Fruit fly (Drosophila melanogaster) whole organism, embryonic: ENCODE data around the gene Lip3.

Source experiments
- Aef1 ChIP-seq: fragments of 200-800 bp; sonication (Bioruptor generic); IDR thresholded peaks from 3 replicates; pipeline ENCODE4 v1.3.6; 2022; ENCODE audit warnings: missing biosample characterization, missing genetic modification characterization
- CG10209 ChIP-seq: fragments of 200-800 bp; sonication (Bioruptor generic); optimal IDR thresholded peaks from 3 replicates; lab custom pipeline; 2017; ENCODE audit warnings: missing biosample characterization, mild to moderate bottlenecking, missing genetic modification characterization, missing genetic modification reagents
- CG10431 ChIP-seq: fragments of 200-800 bp; sonication (Bioruptor generic); optimal IDR thresholded peaks from 3 replicates; lab custom pipeline; 2018; ENCODE audit warnings: missing biosample characterization, mild to moderate bottlenecking, missing genetic modification characterization
- CG11085 ChIP-seq: fragments of 200-800 bp; sonication (Bioruptor generic); IDR thresholded peaks from 2 replicates; pipeline ENCODE4 v1.3.6; 2022; ENCODE audit warnings: missing biosample characterization, missing genetic modification characterization
- CG11247 ChIP-seq: fragments of 200-800 bp; sonication (Bioruptor generic); IDR thresholded peaks from 2 replicates; pipeline ENCODE4 v1.3.6; 2022; ENCODE audit warnings: missing biosample characterization, missing genetic modification characterization
- CG12236 ChIP-seq: fragments of 200-800 bp; sonication (Bioruptor generic); optimal IDR thresholded peaks from 2 replicates; lab custom pipeline; 2016; ENCODE audit warnings: missing biosample characterization, missing genetic modification characterization
- CG12769 ChIP-seq: fragments of 200-800 bp; sonication (Bioruptor generic); optimal IDR thresholded peaks from 2 replicates; lab custom pipeline; 2019; ENCODE audit warnings: missing biosample characterization, mild to moderate bottlenecking, missing genetic modification characterization, moderate library complexity
- CG18011 ChIP-seq: fragments of 200-800 bp; sonication (Bioruptor generic); optimal IDR thresholded peaks from 2 replicates; lab custom pipeline; 2017; ENCODE audit warnings: missing biosample characterization, missing genetic modification characterization, mild to moderate bottlenecking, moderate library complexity, missing genotype
- CG1832 ChIP-seq: fragments of 200-800 bp; sonication (Bioruptor generic); optimal IDR thresholded peaks from 2 replicates; lab custom pipeline; 2017; ENCODE audit warnings: missing biosample characterization, mild to moderate bottlenecking, missing genetic modification characterization, inconsistent platforms
- CG18476 ChIP-seq: fragments of 200-800 bp; sonication (Bioruptor generic); optimal IDR thresholded peaks from 2 replicates; lab custom pipeline; 2016; ENCODE audit warnings: missing biosample characterization, mild to moderate bottlenecking, missing genetic modification characterization
- CG2120 ChIP-seq: fragments of 200-800 bp; sonication (Bioruptor generic); optimal IDR thresholded peaks from 3 replicates; lab custom pipeline; 2016; ENCODE audit warnings: missing biosample characterization, missing genetic modification characterization
- CG2129 ChIP-seq: fragments of 200-800 bp; sonication (Bioruptor generic); IDR thresholded peaks from 2 replicates; pipeline ENCODE4 v1.3.6; 2022; ENCODE audit warnings: missing biosample characterization, missing genetic modification characterization; ENCODE audit not compliant: partially characterized antibody
- CG2202 ChIP-seq: fragments of 200-800 bp; sonication (Bioruptor generic); optimal IDR thresholded peaks from 2 replicates; lab custom pipeline; 2018; ENCODE audit warnings: missing biosample characterization, mild to moderate bottlenecking, missing genetic modification characterization
- CG31388 ChIP-seq: fragments of 200-800 bp; sonication (Bioruptor generic); optimal IDR thresholded peaks from 2 replicates; lab custom pipeline; 2016; ENCODE audit warnings: missing biosample characterization, missing genetic modification characterization
- CG32532 ChIP-seq: fragments of 200-800 bp; sonication (Bioruptor generic); IDR thresholded peaks from 2 replicates; pipeline ENCODE4 v1.3.6; 2022; ENCODE audit warnings: missing biosample characterization, missing genetic modification characterization
- CG33213 ChIP-seq: fragments of 200-800 bp; sonication (Bioruptor generic); optimal IDR thresholded peaks from 3 replicates; lab custom pipeline; 2016; ENCODE audit warnings: missing biosample characterization, missing genetic modification characterization
- CG4730 ChIP-seq: fragments of 200-800 bp; sonication (Bioruptor generic); IDR thresholded peaks from 2 replicates; pipeline ENCODE4 v1.3.6; 2022; ENCODE audit warnings: missing biosample characterization, missing genetic modification characterization
- CG6813 ChIP-seq: fragments of 200-800 bp; sonication (Bioruptor generic); optimal IDR thresholded peaks from 2 replicates; lab custom pipeline; 2017; ENCODE audit warnings: missing biosample characterization, missing genetic modification characterization, mild to moderate bottlenecking, moderate library complexity, missing genetic modification reagents
- CG7745 ChIP-seq: fragments of 200-800 bp; sonication (Bioruptor generic); optimal IDR thresholded peaks from 2 replicates; lab custom pipeline; 2018; ENCODE audit warnings: missing biosample characterization, mild to moderate bottlenecking, missing genetic modification characterization, moderate library complexity
- CG7928 ChIP-seq: fragments of 200-800 bp; sonication (Bioruptor generic); optimal IDR thresholded peaks from 2 replicates; lab custom pipeline; 2017; ENCODE audit warnings: missing biosample characterization, mild to moderate bottlenecking, missing genetic modification characterization
- CG8944 ChIP-seq: fragments of 200-800 bp; sonication (Bioruptor generic); optimal IDR thresholded peaks from 3 replicates; lab custom pipeline; 2016; ENCODE audit warnings: missing biosample characterization, missing genetic modification characterization
- CG9876 ChIP-seq: fragments of 200-800 bp; sonication (Bioruptor generic); optimal IDR thresholded peaks from 2 replicates; lab custom pipeline; 2016; ENCODE audit warnings: missing biosample characterization, missing genetic modification characterization
- Dll ChIP-seq: fragments of 200-800 bp; sonication (Bioruptor generic); IDR thresholded peaks from 4 replicates; pipeline ENCODE4 v1.3.6; 2022; ENCODE audit warnings: missing biosample characterization, missing genetic modification characterization; ENCODE audit not compliant: partially characterized antibody
- E2f1 ChIP-seq: fragments of 200-800 bp; sonication (Bioruptor generic); IDR thresholded peaks from 2 replicates; pipeline ENCODE4 v1.3.6; 2022; ENCODE audit warnings: missing biosample characterization, missing genetic modification characterization
- HLH54F ChIP-seq: fragments of 200-800 bp; sonication (Bioruptor generic); optimal IDR thresholded peaks from 3 replicates; lab custom pipeline; 2016; ENCODE audit warnings: missing biosample characterization, missing genetic modification characterization
- HmgD ChIP-seq: fragments of 200-800 bp; sonication (Bioruptor generic); optimal IDR thresholded peaks from 3 replicates; lab custom pipeline; 2016; ENCODE audit warnings: missing biosample characterization, missing genetic modification characterization
- Hsf ChIP-seq: fragments of 200-800 bp; sonication (Bioruptor generic); optimal IDR thresholded peaks from 3 replicates; lab custom pipeline; 2016; ENCODE audit warnings: missing biosample characterization, missing genetic modification characterization
- Jarid2 ChIP-seq: fragments of 200-800 bp; sonication (Bioruptor generic); optimal IDR thresholded peaks from 3 replicates; lab custom pipeline; 2017; ENCODE audit warnings: mild to moderate bottlenecking, missing biosample characterization, missing genetic modification reagents, missing genetic modification characterization
- Opbp ChIP-seq: fragments of 200-800 bp; sonication (Bioruptor generic); IDR thresholded peaks from 3 replicates; pipeline ENCODE4 v1.3.6; 2022; ENCODE audit warnings: missing biosample characterization, missing genetic modification characterization; ENCODE audit not compliant: partially characterized antibody
- Scr ChIP-seq: fragments of 200-800 bp; sonication (Bioruptor generic); IDR thresholded peaks from 2 replicates; pipeline ENCODE4 v1.3.6; 2022; ENCODE audit warnings: missing biosample characterization, missing genetic modification characterization; ENCODE audit not compliant: partially characterized antibody
- Ssrp ChIP-seq: fragments of 200-800 bp; sonication (Bioruptor generic); optimal IDR thresholded peaks from 2 replicates; lab custom pipeline; 2018; ENCODE audit warnings: missing biosample characterization, mild to moderate bottlenecking, missing genetic modification characterization, moderate library complexity
- Xrp1 ChIP-seq: fragments of 200-800 bp; sonication (Bioruptor generic); IDR thresholded peaks from 2 replicates; pipeline ENCODE4 v1.3.6; 2022; ENCODE audit warnings: missing biosample characterization, missing genetic modification characterization
- YL-1 ChIP-seq: fragments of 200-800 bp; sonication (Bioruptor generic); optimal IDR thresholded peaks from 3 replicates; lab custom pipeline; 2017; ENCODE audit warnings: missing biosample characterization, mild to moderate bottlenecking, missing genetic modification characterization
- abd-A ChIP-seq: fragments of 200-800 bp; sonication (Bioruptor generic); optimal IDR thresholded peaks from 3 replicates; lab custom pipeline; 2019; ENCODE audit warnings: missing biosample characterization, mild to moderate bottlenecking, missing genetic modification characterization, moderate library complexity
- az2 ChIP-seq: fragments of 200-800 bp; sonication (Bioruptor generic); optimal IDR thresholded peaks from 3 replicates; lab custom pipeline; 2016; ENCODE audit warnings: missing biosample characterization, missing genetic modification characterization
- cad ChIP-seq: fragments of >200 bp; optimal IDR thresholded peaks from 2 replicates; lab custom pipeline; 2017; ENCODE audit warnings: missing biosample characterization, missing genetic modification characterization
- emc ChIP-seq: fragments of 200-800 bp; sonication (Bioruptor generic); optimal IDR thresholded peaks from 2 replicates; lab custom pipeline; 2016; ENCODE audit warnings: missing biosample characterization, missing genetic modification characterization
- fd64A ChIP-seq: fragments of 200-800 bp; sonication (Bioruptor generic); optimal IDR thresholded peaks from 3 replicates; lab custom pipeline; 2018; ENCODE audit warnings: missing biosample characterization, mild to moderate bottlenecking, missing genetic modification characterization
- gcm2 ChIP-seq: fragments of 200-800 bp; sonication (Bioruptor generic); optimal IDR thresholded peaks from 2 replicates; lab custom pipeline; 2016; ENCODE audit warnings: missing biosample characterization, missing genetic modification characterization
- gfzf ChIP-seq: fragments of 200-800 bp; sonication (Bioruptor generic); optimal IDR thresholded peaks from 2 replicates; lab custom pipeline; 2016; ENCODE audit warnings: missing biosample characterization, mild to moderate bottlenecking, missing genetic modification characterization, moderate library complexity
- knrl ChIP-seq: fragments of 200-800 bp; sonication (Bioruptor generic); IDR thresholded peaks from 3 replicates; pipeline ENCODE4 v1.3.6; 2022; ENCODE audit warnings: missing biosample characterization, missing genetic modification characterization; ENCODE audit not compliant: partially characterized antibody
- lmd ChIP-seq: fragments of 200-800 bp; sonication (Bioruptor generic); IDR thresholded peaks from 2 replicates; pipeline ENCODE4 v1.3.6; 2022; ENCODE audit warnings: missing biosample characterization, missing genetic modification characterization
- luna ChIP-seq: fragments of 200-800 bp; sonication (Bioruptor generic); optimal IDR thresholded peaks from 2 replicates; lab custom pipeline; 2016; ENCODE audit warnings: missing biosample characterization, missing genetic modification characterization
- nom ChIP-seq: fragments of 200-800 bp; sonication (Bioruptor generic); optimal IDR thresholded peaks from 2 replicates; lab custom pipeline; 2017; ENCODE audit warnings: missing biosample characterization, missing genetic modification characterization, mild to moderate bottlenecking, moderate library complexity, missing genetic modification reagents
- phol ChIP-seq: fragments of 200-800 bp; sonication (Bioruptor generic); optimal IDR thresholded peaks from 3 replicates; lab custom pipeline; 2018; ENCODE audit warnings: missing biosample characterization, mild to moderate bottlenecking, missing genetic modification characterization, moderate library complexity
- scrt ChIP-seq: fragments of 200-800 bp; sonication (Bioruptor generic); optimal IDR thresholded peaks from 2 replicates; lab custom pipeline; 2018; ENCODE audit warnings: missing biosample characterization, mild to moderate bottlenecking, missing genetic modification characterization, moderate library complexity
- sob ChIP-seq: fragments of 200-800 bp; sonication (Bioruptor generic); IDR thresholded peaks from 2 replicates; pipeline ENCODE4 v1.3.6; 2022; ENCODE audit warnings: missing biosample characterization, missing genetic modification characterization
- trem ChIP-seq: fragments of 200-800 bp; optimal IDR thresholded peaks from 3 replicates; lab custom pipeline; 2019; ENCODE audit warnings: missing biosample characterization, mild to moderate bottlenecking, missing genetic modification characterization, moderate library complexity
- unc-4 ChIP-seq: fragments of 200-800 bp; sonication (Bioruptor generic); IDR thresholded peaks from 2 replicates; pipeline ENCODE4 v1.3.6; 2022; ENCODE audit warnings: missing biosample characterization, missing genetic modification characterization; ENCODE audit not compliant: partially characterized antibody
- unpg ChIP-seq: fragments of 200-800 bp; sonication (Bioruptor generic); optimal IDR thresholded peaks from 3 replicates; lab custom pipeline; 2018; ENCODE audit warnings: missing biosample characterization, mild to moderate bottlenecking, missing genetic modification characterization, moderate library complexity

The Lip3 gene

DNA sequence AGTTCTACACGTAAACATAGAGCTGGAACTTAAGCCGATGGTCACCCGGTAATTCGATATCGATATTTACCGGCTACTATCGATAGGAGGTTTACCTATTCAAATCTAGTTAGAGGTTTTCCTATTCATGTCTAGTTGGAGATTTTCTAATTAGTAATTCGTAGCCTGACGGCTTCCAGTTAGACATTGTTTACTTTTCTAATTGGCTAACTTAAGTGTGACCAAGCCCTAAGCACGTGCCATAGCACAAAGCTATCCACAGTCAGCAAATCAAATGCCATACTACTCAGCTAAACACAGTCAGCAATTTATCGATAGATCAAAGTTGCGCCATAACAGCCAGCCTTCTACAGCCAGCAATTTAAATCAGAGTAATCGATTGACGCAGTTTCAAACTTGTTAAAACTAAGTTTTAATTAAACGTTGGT is 31.3 kb upstream of the Lip3 start, which contains the start of gene Dpm3 (continued):
- TF ChIP-seq unc-4 (peak; percentile 90), CG8944 (GFP tag; lab: Kevin White, UChicago) (peak; percentile 52), nom (GFP tag; lab: Kevin White, UChicago) (no peak), az2 (GFP tag; lab: Kevin White, UChicago) (no peak), CG10209 (GFP tag; lab: Kevin White, UChicago) (no peak), Ssrp (no peak), Aef1 (no peak), trem (tag; lab: Kevin White, UChicago) (peak; percentile 82), unpg (no peak), CG4730 (GFP tag; lab: Robert Waterston, UW) (no peak), CG31388 (GFP tag; lab: Kevin White, UChicago) (no peak), CG7745 (tag; lab: Kevin White, UChicago) (peak; percentile 9), Scr (peak; percentile 93), HLH54F (peak; percentile 62), knrl (GFP tag; lab: Robert Waterston, UW) (peak; percentile 94), CG18476 (GFP tag; lab: Kevin White, UChicago) (no peak), lmd (GFP tag; lab: Robert Waterston, UW) (no peak), gcm2 (no peak), CG6813 (no peak), CG2202 (peak; percentile 0), sob (peak; percentile 56), CG2129 (GFP tag; lab: Robert Waterston, UW) (peak; percentile 82), HmgD (GFP tag; lab: Kevin White, UChicago) (peak; percentile 54), CG1832 (GFP tag; lab: Kevin White, UChicago) (no peak), YL-1 (GFP tag; lab: Kevin White, UChicago) (peak; percentile 6), phol (peak; percentile 70), fd64A (GFP tag; lab: Kevin White, UChicago) (no peak), Jarid2 (GFP tag; lab: Kevin White, UChicago) (no peak), Xrp1 (GFP tag; lab: Robert Waterston, UW) (no peak), Opbp (GFP tag; lab: Robert Waterston, UW) (peak; percentile 81; the same call in 2 of the 3 replicates), CG11247 (no peak), gfzf (GFP tag; lab: Kevin White, UChicago) (peak; percentile 65), Dll (peak; percentile 97), emc (GFP tag; lab: Kevin White, UChicago) (no peak), CG33213 (GFP tag; lab: Kevin White, UChicago) (peak; percentile 76), Hsf (GFP tag; lab: Kevin White, UChicago) (peak; percentile 52), CG10431 (no peak), CG7928 (GFP tag; lab: Kevin White, UChicago) (no peak), CG9876 (peak; percentile 57), CG2120 (GFP tag; lab: Kevin White, UChicago) (peak; percentile 58), CG11085 (GFP tag; lab: Robert Waterston, UW) (no peak), abd-A (tag; lab: Kevin White, UChicago) (peak; percentile 74), CG18011 (GFP tag; lab: Kevin White, UChicago) (peak; percentile 100), E2f1 (GFP tag; lab: Robert Waterston, UW) (peak; percentile 32; the same call in 1 of the 2 replicates), cad (GFP tag; lab: Kevin White, UChicago) (no peak), luna (GFP tag; lab: Kevin White, UChicago) (no peak), CG12236 (GFP tag; lab: Kevin White, UChicago) (peak; percentile 21), CG32532 (peak; percentile 35; the same call in 1 of the 2 replicates), scrt (GFP tag; lab: Kevin White, UChicago) (no peak), CG12769 (tag; lab: Kevin White, UChicago) (peak; percentile 71)
